Worm (Caenorhabditis elegans): ENCODE data around the gene F54D1.1.
A peak's percentile ranks its signal among the peaks of the same experiment; 100 is the strongest.

F54D1.1 gene

ce11 chrIV:11241368-11241767, 20.3 kb upstream of the F54D1.1 start, which contains the start of gene C05C12.6:
C05C12.6 (minus strand) TSS chrIV:11241468.
- TF ChIP-seq ztf-7 (tag; optimal IDR thresholded peaks at IDR 0.05), result no peak
- TF ChIP-seq ceh-62 (tag; optimal IDR thresholded peaks at IDR 0.05), result no peak
- no peak for TF ChIP-seq snpc-1.2 (GFP tag; IDR thresholded peaks at IDR 0.05)
- TF ChIP-seq F37D6.2 (tag; optimal IDR thresholded peaks at IDR 0.05), result no peak
- TF ChIP-seq mep-1 (tag; optimal IDR thresholded peaks at IDR 0.05), result no peak
- TF ChIP-seq lin-39 (tag; optimal IDR thresholded peaks at IDR 0.05), result no peak
- no peak for TF ChIP-seq ceh-20 (GFP tag; IDR thresholded peaks at IDR 0.05)
- no peak for TF ChIP-seq ces-1 (GFP tag; optimal IDR thresholded peaks at IDR 0.05)
- TF ChIP-seq dve-1 (tag; optimal IDR thresholded peaks at IDR 0.05; ENCODE audit: insufficient read depth), result no peak
- no peak for TF ChIP-seq ceh-32 (tag; optimal IDR thresholded peaks at IDR 0.05; ENCODE audit: poor library complexity)
- no peak for TF ChIP-seq lsy-2 (tag; optimal IDR thresholded peaks at IDR 0.05)
- no peak for TF ChIP-seq lin-29 (GFP tag; IDR thresholded peaks at IDR 0.05)
- no peak for TF ChIP-seq dmd-6 (GFP tag; IDR thresholded peaks at IDR 0.05)
- TF ChIP-seq cey-2 (tag; optimal IDR thresholded peaks at IDR 0.05; ENCODE audit: borderline replicate concordance, insufficient read depth), result no peak

- TF ChIP-seq php-3 (GFP tag; IDR thresholded peaks at IDR 0.05) (0 out of 2 replicates have a peak, but pooled peaks have one; percentile 18), dve-1 (tag; optimal IDR thresholded peaks at IDR 0.05; ENCODE audit: insufficient read depth) (peak; percentile 46), daf-16 (GFP tag; optimal IDR thresholded peaks at IDR 0.05) (no peak), daf-16 (tag; optimal IDR thresholded peaks at IDR 0.05) (peak; percentile 85), nhr-77 (tag; optimal IDR thresholded peaks at IDR 0.05) (peak; percentile 12), nhr-11 (tag; optimal IDR thresholded peaks at IDR 0.05) (no peak), F37D6.2 (tag; optimal IDR thresholded peaks at IDR 0.05) (no peak), nhr-28 (tag; optimal IDR thresholded peaks at IDR 0.05) (peak; percentile 74)
Observed at ce11 chrIV:11247434-11247833, 14.2 kb upstream of the F54D1.1 start.

ce11 chrIV:11248031-11248631, 13.5 kb upstream of the F54D1.1 start, which contains the start of gene C05C12.4:
C05C12.4 (minus strand) TSS chrIV:11248081.
- no peak for TF ChIP-seq daf-16 (GFP tag; optimal IDR thresholded peaks at IDR 0.05)
- TF ChIP-seq daf-16 (tag; optimal IDR thresholded peaks at IDR 0.05), result peak; percentile 72
- peak; percentile 13 for TF ChIP-seq aha-1 (tag)
- TF ChIP-seq lin-29 (GFP tag; IDR thresholded peaks at IDR 0.05), result no peak
- TF ChIP-seq lim-7 (GFP tag; IDR thresholded peaks at IDR 0.05), result no peak
- TF ChIP-seq fos-1 (tag; optimal IDR thresholded peaks at IDR 0.05), result no peak
- no peak for TF ChIP-seq F49E8.2 (tag; optimal IDR thresholded peaks at IDR 0.05; ENCODE audit: borderline replicate concordance)
- no peak for TF ChIP-seq F26F4.8 (GFP tag; conservative IDR thresholded peaks at IDR 0.05)
- no peak for TF ChIP-seq dmd-9 (GFP tag; IDR thresholded peaks at IDR 0.05)
- TF ChIP-seq tag-97 (GFP tag; IDR thresholded peaks at IDR 0.05), result no peak
- TF ChIP-seq ZK337.2 (GFP tag; IDR thresholded peaks at IDR 0.05), result no peak
- peak; percentile 71 for TF ChIP-seq nhr-28 (tag; optimal IDR thresholded peaks at IDR 0.05)
- peak; percentile 51 for TF ChIP-seq dve-1 (tag; optimal IDR thresholded peaks at IDR 0.05; ENCODE audit: insufficient read depth)
- TF ChIP-seq unc-39 (tag; optimal IDR thresholded peaks at IDR 0.05), result no peak
- no peak for TF ChIP-seq dpl-1 (GFP tag; optimal IDR thresholded peaks at IDR 0.05)
- TF ChIP-seq dmd-6 (GFP tag; IDR thresholded peaks at IDR 0.05), result no peak
- no peak for TF ChIP-seq R02D3.7 (tag; optimal IDR thresholded peaks at IDR 0.05)
- TF ChIP-seq daf-8 (GFP tag; IDR thresholded peaks at IDR 0.05), result no peak
- peak; percentile 30 for TF ChIP-seq hlh-30 (tag; optimal IDR thresholded peaks at IDR 0.05; ENCODE audit: insufficient read depth)
- no peak for TF ChIP-seq madf-5 (GFP tag; IDR thresholded peaks at IDR 0.05)
- TF ChIP-seq fkh-10 (GFP tag; optimal IDR thresholded peaks at IDR 0.05), result no peak
- peak; percentile 46; the same call in 1 of the 2 replicates for TF ChIP-seq php-3 (GFP tag; IDR thresholded peaks at IDR 0.05)
- peak; percentile 20 for TF ChIP-seq nhr-77 (tag; optimal IDR thresholded peaks at IDR 0.05)
- TF ChIP-seq Y48G9A.11 (GFP tag; IDR thresholded peaks at IDR 0.05), result no peak
- TF ChIP-seq nhr-6 (tag; optimal IDR thresholded peaks at IDR 0.05), result no peak
- peak; percentile 57 for TF ChIP-seq pqm-1 (tag; optimal IDR thresholded peaks at IDR 0.05)
- TF ChIP-seq lin-1 (GFP tag; IDR thresholded peaks at IDR 0.05), result no peak
- no peak for TF ChIP-seq ceh-62 (tag; optimal IDR thresholded peaks at IDR 0.05)
- no peak for TF ChIP-seq unc-130 (GFP tag; optimal IDR thresholded peaks at IDR 0.05)

Data from whole organism, L4 larva.